Fruit fly (Drosophila melanogaster): ENCODE results near the gene Prosbeta2.

DNA sequence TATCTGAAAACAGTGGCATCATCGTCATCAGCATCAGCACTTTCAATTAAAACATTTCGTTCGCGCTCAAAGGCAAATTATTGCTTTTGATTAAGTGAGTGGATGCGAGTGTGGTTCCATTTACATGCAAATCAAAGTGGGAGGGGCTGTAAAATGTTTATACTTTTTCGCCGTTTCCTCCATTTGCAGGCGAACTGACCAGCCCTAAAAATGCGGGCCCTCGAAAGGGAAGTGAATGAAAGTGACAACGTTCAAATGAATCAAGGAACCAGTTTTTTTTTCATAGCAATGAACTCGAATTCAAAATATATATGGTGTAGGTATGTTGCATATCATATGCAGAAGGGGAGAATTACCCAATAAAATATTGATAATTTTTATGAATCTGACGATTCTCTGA lies 10.8 kb downstream of the Prosbeta2 start:
- TF ChIP-seq CG8478 (optimal IDR thresholded peaks at IDR 0.05) (no peak), CTCF (optimal IDR thresholded peaks at IDR 0.05) (no peak)

Data from S2 (cell line).